Worm (Caenorhabditis elegans) whole organism, L4/young adult: ENCODE results near the gene gpd-4.

Experiments used
- W03F9.2 ChIP-seq: fragments of 150-350 bp; optimal IDR thresholded peaks from 2 replicates; lab custom pipeline; 2014; ENCODE audit warnings: missing biosample characterization, missing genetic modification characterization
- dao-5 ChIP-seq: sonication (generic microtip); optimal IDR thresholded peaks from 2 replicates; lab custom pipeline; 2016; ENCODE audit warnings: missing genotype, missing genetic modification characterization, moderate library complexity, missing compliant biosample characterization
- him-1 ChIP-seq: sonication (generic microtip); optimal IDR thresholded peaks from 2 replicates; lab custom pipeline; 2016; ENCODE audit warnings: missing genotype, missing genetic modification reagents, missing genetic modification characterization, missing compliant biosample characterization

Gene gpd-4

ce11 chrII:10198486-10198885 is 27.4 kb downstream of the gpd-4 start:
- no peak for TF ChIP-seq him-1
- no peak for TF ChIP-seq dao-5 (tag; lab: Kevin White, UChicago)

- TF ChIP-seq dao-5 (tag; lab: Kevin White, UChicago) (no peak), him-1 (no peak), W03F9.2 (tag; lab: Kevin White, UChicago) (no peak)
Observed at ce11 chrII:10199906-10200305, 28.8 kb downstream of the gpd-4 start, which contains the start of gene R05H5.4. Gene R05H5.4 (minus strand): TSS chrII:10200006.

- TF ChIP-seq him-1 (peak; percentile 34), dao-5 (tag; lab: Kevin White, UChicago) (no peak), W03F9.2 (tag; lab: Kevin White, UChicago) (peak; percentile 74)
Observed at ce11 chrII:10200759-10201158, 29.7 kb downstream of the gpd-4 start, which contains the start of gene arv-1. Gene arv-1 (minus strand): TSS chrII:10200823.

- no peak for TF ChIP-seq dao-5 (tag; lab: Kevin White, UChicago)
- TF ChIP-seq W03F9.2 (tag; lab: Kevin White, UChicago): no peak
- TF ChIP-seq him-1: no peak
Observed at ce11 chrII:10202275-10202674, 31.2 kb downstream of the gpd-4 start.

ce11 chrII:10203067-10203466 is 32.0 kb downstream of the gpd-4 start:
- TF ChIP-seq W03F9.2 (tag; lab: Kevin White, UChicago): no peak
- no peak for TF ChIP-seq dao-5 (tag; lab: Kevin White, UChicago)

- TF ChIP-seq dao-5 (tag; lab: Kevin White, UChicago) (no peak), W03F9.2 (tag; lab: Kevin White, UChicago) (no peak), him-1 (no peak)
Observed at ce11 chrII:10203765-10204164, 32.7 kb downstream of the gpd-4 start.

ce11 chrII:10204428-10205049 is 33.5 kb downstream of the gpd-4 start:
- TF ChIP-seq W03F9.2 (tag; lab: Kevin White, UChicago) (no peak), him-1 (no peak), dao-5 (tag; lab: Kevin White, UChicago) (no peak)

- no peak for TF ChIP-seq dao-5 (tag; lab: Kevin White, UChicago)
- no peak for TF ChIP-seq him-1
- TF ChIP-seq W03F9.2 (tag; lab: Kevin White, UChicago): no peak
Observed at ce11 chrII:10206425-10206824, 35.4 kb downstream of the gpd-4 start, which contains the start of gene T01E8.1. Gene T01E8.1 (plus strand): TSS chrII:10206725.

- TF ChIP-seq him-1 (no peak), W03F9.2 (tag; lab: Kevin White, UChicago) (no peak), dao-5 (tag; lab: Kevin White, UChicago) (no peak)
Observed at ce11 chrII:10218171-10218570, 47.1 kb downstream of the gpd-4 start, which contains the start of gene ref-1. Gene ref-1 (plus strand): TSS chrII:10218471.

- TF ChIP-seq W03F9.2 (tag; lab: Kevin White, UChicago) (no peak), dao-5 (tag; lab: Kevin White, UChicago) (no peak), him-1 (no peak)
Observed at ce11 chrII:10220631-10221030, 49.6 kb downstream of the gpd-4 start.

ce11 chrII:10221627-10222026 is 50.6 kb downstream of the gpd-4 start:
- TF ChIP-seq W03F9.2 (tag; lab: Kevin White, UChicago) (no peak), dao-5 (tag; lab: Kevin White, UChicago) (no peak), him-1 (no peak)
